Fruit fly (Drosophila melanogaster) whole organism, embryonic: ENCODE data around the gene CG11980.

Experiments
- Atf6 ChIP-seq: fragments of 200-800 bp; sonication (Bioruptor generic); IDR thresholded peaks from 2 replicates; pipeline ENCODE4 v1.3.6; 2022; ENCODE audit warnings: missing biosample characterization, missing genetic modification characterization
- BEAF-32 ChIP-seq: fragments of 200-800 bp; sonication (Bioruptor generic); optimal IDR thresholded peaks from 3 replicates; lab custom pipeline; 2017; ENCODE audit warnings: missing biosample characterization, missing genetic modification characterization, mild to moderate bottlenecking, moderate library complexity, missing genetic modification reagents
- CG11456 ChIP-seq: fragments of 200-800 bp; sonication (Bioruptor generic); IDR thresholded peaks from 3 replicates; pipeline ENCODE4 v1.3.6; 2022; ENCODE audit warnings: missing biosample characterization, missing genetic modification characterization
- CG12219 ChIP-seq: fragments of 200-800 bp; sonication (Bioruptor generic); optimal IDR thresholded peaks from 3 replicates; lab custom pipeline; 2018; ENCODE audit warnings: missing biosample characterization, mild to moderate bottlenecking, missing genetic modification characterization
- CG1233 ChIP-seq: fragments of 200-800 bp; sonication (Bioruptor generic); optimal IDR thresholded peaks from 4 replicates; lab custom pipeline; 2018; ENCODE audit warnings: missing biosample characterization, mild to moderate bottlenecking, missing genetic modification characterization
- CG12659 ChIP-seq: fragments of 200-800 bp; sonication (Bioruptor generic); optimal IDR thresholded peaks from 3 replicates; lab custom pipeline; 2017; ENCODE audit warnings: mild to moderate bottlenecking, missing biosample characterization, missing genetic modification reagents, missing genetic modification characterization
- CG13775 ChIP-seq: fragments of 200-800 bp; sonication (Bioruptor generic); optimal IDR thresholded peaks from 3 replicates; lab custom pipeline; 2017; ENCODE audit warnings: missing biosample characterization, mild to moderate bottlenecking, missing genetic modification characterization
- CG17328 ChIP-seq: fragments of 200-800 bp; sonication (Bioruptor generic); IDR thresholded peaks from 2 replicates; pipeline ENCODE4 v1.3.6; 2022; ENCODE audit warnings: missing biosample characterization, missing genetic modification characterization
- CG17612 ChIP-seq: fragments of 200-800 bp; sonication (Bioruptor generic); IDR thresholded peaks from 2 replicates; pipeline ENCODE4 v1.3.6; 2022; ENCODE audit warnings: missing biosample characterization, missing genetic modification characterization
- CG18599 ChIP-seq: fragments of 200-800 bp; sonication (Bioruptor generic); optimal IDR thresholded peaks from 3 replicates; lab custom pipeline; 2017; ENCODE audit warnings: missing biosample characterization, missing genetic modification characterization, mild to moderate bottlenecking, moderate library complexity, missing genetic modification reagents
- CG2199 ChIP-seq: fragments of 200-800 bp; sonication (Bioruptor generic); IDR thresholded peaks from 3 replicates; pipeline ENCODE4 v1.3.6; 2022; ENCODE audit warnings: missing biosample characterization, missing genetic modification characterization
- CG34224 ChIP-seq: fragments of 200-800 bp; sonication (Bioruptor generic); IDR thresholded peaks from 3 replicates; pipeline ENCODE4 v1.3.6; 2022; ENCODE audit warnings: missing biosample characterization, missing genetic modification characterization; ENCODE audit not compliant: partially characterized antibody
- CG4820 ChIP-seq: fragments of 200-800 bp; sonication (Bioruptor generic); optimal IDR thresholded peaks from 3 replicates; lab custom pipeline; 2016; ENCODE audit warnings: missing biosample characterization, missing genetic modification characterization
- CG6254 ChIP-seq: fragments of 200-800 bp; sonication (Bioruptor generic); optimal IDR thresholded peaks from 3 replicates; lab custom pipeline; 2017; ENCODE audit warnings: mild to moderate bottlenecking, missing biosample characterization, missing genetic modification reagents, missing genetic modification characterization
- CG6683 ChIP-seq: fragments of 200-800 bp; sonication (Bioruptor generic); optimal IDR thresholded peaks from 2 replicates; lab custom pipeline; 2017; ENCODE audit warnings: missing biosample characterization, mild to moderate bottlenecking, missing genetic modification characterization, missing genetic modification reagents
- CG8290 ChIP-seq, 3 experiments: fragments of 200-800 bp; sonication (Bioruptor generic); optimal IDR thresholded peaks; 2 replicates each; lab custom pipeline; 2016 to 2019; ENCODE audit warnings: missing biosample characterization in 3 of 3, missing genetic modification characterization in 3 of 3, mild to moderate bottlenecking in 2 of 3, moderate library complexity in 1 of 3
- D19A ChIP-seq: fragments of 200-800 bp; optimal IDR thresholded peaks from 3 replicates; lab custom pipeline; 2019; ENCODE audit warnings: missing biosample characterization, mild to moderate bottlenecking, missing genetic modification characterization, moderate library complexity
- Doc3 ChIP-seq: fragments of 200-800 bp; sonication (Bioruptor generic); IDR thresholded peaks from 3 replicates; pipeline ENCODE4 v1.3.6; 2022; ENCODE audit warnings: missing biosample characterization, missing genetic modification characterization; ENCODE audit not compliant: partially characterized antibody
- Elba2 ChIP-seq: fragments of 200-800 bp; sonication (Bioruptor generic); optimal IDR thresholded peaks from 3 replicates; lab custom pipeline; 2016; ENCODE audit warnings: missing biosample characterization, missing genetic modification characterization
- Hand ChIP-seq: fragments of 200-800 bp; sonication (Bioruptor generic); optimal IDR thresholded peaks from 2 replicates; lab custom pipeline; 2017; ENCODE audit warnings: mild to moderate bottlenecking, missing biosample characterization, missing genetic modification reagents, missing genetic modification characterization
- Med ChIP-seq: fragments of 200-800 bp; sonication (Bioruptor generic); peaks from one replicate; lab custom pipeline; 2016; ENCODE audit warnings: missing biosample characterization, missing genetic modification characterization, mild to moderate bottlenecking, inconsistent platforms, moderate library complexity
- Myb ChIP-seq: fragments of 200-800 bp; sonication (Bioruptor generic); optimal IDR thresholded peaks from 2 replicates; lab custom pipeline; 2016; ENCODE audit warnings: missing biosample characterization, missing genetic modification characterization
- Nf-YC ChIP-seq: fragments of 200-800 bp; optimal IDR thresholded peaks from 3 replicates; lab custom pipeline; 2019; ENCODE audit warnings: missing biosample characterization, mild to moderate bottlenecking, missing genetic modification characterization, moderate library complexity
- Opbp ChIP-seq: fragments of 200-800 bp; sonication (Bioruptor generic); IDR thresholded peaks from 3 replicates; pipeline ENCODE4 v1.3.6; 2022; ENCODE audit warnings: missing biosample characterization, missing genetic modification characterization; ENCODE audit not compliant: partially characterized antibody
- Sry-β ChIP-seq: fragments of 200-800 bp; sonication (Bioruptor generic); optimal IDR thresholded peaks from 2 replicates; lab custom pipeline; 2018; ENCODE audit warnings: missing biosample characterization, mild to moderate bottlenecking, missing genetic modification characterization, moderate library complexity
- ac ChIP-seq: fragments of 200-800 bp; sonication (Bioruptor generic); optimal IDR thresholded peaks from 3 replicates; lab custom pipeline; 2017; ENCODE audit warnings: missing biosample characterization, mild to moderate bottlenecking, missing genetic modification characterization
- bcd ChIP-seq: fragments of 200-800 bp; sonication (Bioruptor generic); optimal IDR thresholded peaks from 2 replicates; lab custom pipeline; 2017; ENCODE audit warnings: missing biosample characterization, mild to moderate bottlenecking, missing genetic modification characterization
- cg ChIP-seq: fragments of 200-800 bp; sonication (Bioruptor generic); optimal IDR thresholded peaks from 3 replicates; lab custom pipeline; 2019; ENCODE audit warnings: missing biosample characterization, mild to moderate bottlenecking, missing genetic modification characterization, moderate library complexity
- ci ChIP-seq: fragments of 200-800 bp; sonication (Bioruptor generic); IDR thresholded peaks from 3 replicates; pipeline ENCODE4 v1.3.6; 2022; ENCODE audit warnings: missing biosample characterization, missing genetic modification characterization
- crc ChIP-seq: fragments of 200-800 bp; sonication (Bioruptor generic); optimal IDR thresholded peaks from 2 replicates; lab custom pipeline; 2016; ENCODE audit warnings: missing biosample characterization, missing genetic modification characterization
- dpn ChIP-seq, 2 experiments: fragments of 200-800 bp; sonication (Bioruptor generic); optimal IDR thresholded peaks; 3 replicates each; lab custom pipeline; 2016; ENCODE audit warnings: missing biosample characterization in 2 of 2, missing genetic modification characterization in 2 of 2
- en ChIP-seq: fragments of 200-800 bp; sonication (Bioruptor generic); optimal IDR thresholded peaks from 2 replicates; lab custom pipeline; 2016; ENCODE audit warnings: missing biosample characterization, missing genetic modification characterization
- esg ChIP-seq: fragments of 200-800 bp; sonication (Bioruptor generic); conservative IDR thresholded peaks from 2 replicates; pipeline ENCODE4 v1.3.6; 2022; ENCODE audit warnings: missing biosample characterization, missing genetic modification characterization
- eve ChIP-seq, 2 experiments: fragments of >200 bp; optimal IDR thresholded peaks; 2 replicates each; lab custom pipeline; 2017; ENCODE audit warnings: missing biosample characterization in 2 of 2, missing genetic modification characterization in 2 of 2
- grau ChIP-seq: fragments of 200-800 bp; optimal IDR thresholded peaks from 3 replicates; lab custom pipeline; 2019; ENCODE audit warnings: missing biosample characterization, mild to moderate bottlenecking, missing genetic modification characterization, moderate library complexity
- grn ChIP-seq: fragments of 200-800 bp; sonication (Bioruptor generic); optimal IDR thresholded peaks from 3 replicates; lab custom pipeline; 2017; ENCODE audit warnings: missing biosample characterization, missing genetic modification characterization
- hbn ChIP-seq: fragments of 200-800 bp; sonication (Bioruptor generic); IDR thresholded peaks from 2 replicates; pipeline ENCODE4 v1.3.6; 2022; ENCODE audit warnings: missing biosample characterization, missing genetic modification characterization; ENCODE audit not compliant: partially characterized antibody
- insv ChIP-seq, 2 experiments: fragments of 200-800 bp; sonication (Bioruptor generic); optimal IDR thresholded peaks; 3 replicates each; lab custom pipeline; 2016 to 2018; ENCODE audit warnings: missing biosample characterization in 2 of 2, missing genetic modification characterization in 2 of 2
- kah ChIP-seq: fragments of 200-800 bp; sonication (Bioruptor generic); optimal IDR thresholded peaks from 2 replicates; lab custom pipeline; 2018; ENCODE audit warnings: missing biosample characterization, mild to moderate bottlenecking, missing genetic modification characterization
- kni ChIP-seq: fragments of 200-800 bp; sonication (Bioruptor generic); optimal IDR thresholded peaks from 3 replicates; lab custom pipeline; 2017; ENCODE audit warnings: mild to moderate bottlenecking, missing biosample characterization, missing genetic modification reagents, missing genetic modification characterization
- knrl ChIP-seq: fragments of 200-800 bp; sonication (Bioruptor generic); IDR thresholded peaks from 3 replicates; pipeline ENCODE4 v1.3.6; 2022; ENCODE audit warnings: missing biosample characterization, missing genetic modification characterization; ENCODE audit not compliant: partially characterized antibody
- pros ChIP-seq: fragments of 200-800 bp; sonication (Bioruptor generic); optimal IDR thresholded peaks from 3 replicates; lab custom pipeline; 2019; ENCODE audit warnings: missing biosample characterization, mild to moderate bottlenecking, missing genetic modification characterization, moderate library complexity
- sna ChIP-seq: fragments of 200-800 bp; sonication (Bioruptor generic); IDR thresholded peaks from 2 replicates; pipeline ENCODE4 v1.3.6; 2022; ENCODE audit warnings: missing biosample characterization, missing genetic modification characterization; ENCODE audit not compliant: partially characterized antibody
- sqz ChIP-seq: fragments of 200-800 bp; sonication (Bioruptor generic); optimal IDR thresholded peaks from 3 replicates; lab custom pipeline; 2018; ENCODE audit warnings: missing biosample characterization, mild to moderate bottlenecking, missing genetic modification characterization
- tll ChIP-seq, 2 experiments: fragments of 200-800 bp in 1 of 2; fragments of >200 bp in 1 of 2; sonication (Bioruptor generic) in 1 of 2; optimal IDR thresholded peaks; 2 replicates each; lab custom pipeline; 2017 to 2019; ENCODE audit warnings: missing biosample characterization in 2 of 2, missing genetic modification characterization in 2 of 2, mild to moderate bottlenecking in 1 of 2, moderate library complexity in 1 of 2
- trem ChIP-seq: fragments of 200-800 bp; optimal IDR thresholded peaks from 3 replicates; lab custom pipeline; 2019; ENCODE audit warnings: missing biosample characterization, mild to moderate bottlenecking, missing genetic modification characterization, moderate library complexity
- zen2 ChIP-seq: fragments of 200-800 bp; sonication (Bioruptor generic); IDR thresholded peaks from 3 replicates; pipeline ENCODE4 v1.3.6; 2022; ENCODE audit warnings: missing biosample characterization, missing genetic modification characterization; ENCODE audit not compliant: partially characterized antibody

The CG11980 gene

dm6 chr3R:9037946-9038345, 34.1 kb downstream of the CG11980 start:
- TF ChIP-seq ac (GFP tag; lab: Kevin White, UChicago) (peak; percentile 50), kni (GFP tag; lab: Kevin White, UChicago) (peak; percentile 2), eve (GFP tag; optimal IDR thresholded peaks at IDR 0.05; lab: Kevin White, UChicago) (no peak), Myb (no peak), Nf-YC (tag; lab: Kevin White, UChicago) (no peak), en (GFP tag; lab: Kevin White, UChicago) (no peak), zen2 (no peak), CG18599 (GFP tag; lab: Kevin White, UChicago) (no peak), tll (GFP tag; optimal IDR thresholded peaks at IDR 0.05; lab: Kevin White, UChicago) (peak in 1 of 2 experiments; percentile 27), pros (GFP tag; lab: Kevin White, UChicago) (peak; percentile 93), CG2199 (0 out of 3 replicates have a peak, but pooled peaks have one; percentile 14)

dm6 chr3R:9038652-9039051, 34.8 kb downstream of the CG11980 start, which contains the start of gene hyx:
TSS of gene hyx (plus strand) at chr3R:9038760.
- TF ChIP-seq dpn (GFP tag; optimal IDR thresholded peaks at IDR 0.05; lab: Kevin White, UChicago) (peak in 1 of 2 experiments; percentile 53), CG1233 (GFP tag; lab: Kevin White, UChicago) (peak; percentile 9), CG13775 (GFP tag; lab: Kevin White, UChicago) (peak; percentile 34), CG34224 (peak; percentile 86), CG8290 (GFP tag; optimal IDR thresholded peaks at IDR 0.05; lab: Kevin White, UChicago) (peak; percentile 27), CG8290 (tag; optimal IDR thresholded peaks at IDR 0.05; lab: Kevin White, UChicago) (peak in 1 of 2 experiments; percentile 86), CG6683 (GFP tag; lab: Kevin White, UChicago) (peak; percentile 3), insv (GFP tag; optimal IDR thresholded peaks at IDR 0.05; lab: Kevin White, UChicago) (peak in 1 of 2 experiments; percentile 22), Elba2 (peak; percentile 94), crc (GFP tag; lab: Kevin White, UChicago) (no peak), Atf6 (peak; percentile 61), CG17612 (no peak), grau (tag; lab: Kevin White, UChicago) (peak; percentile 53), grn (GFP tag; lab: Kevin White, UChicago) (peak; percentile 92), CG17328 (GFP tag; lab: Robert Waterston, UW) (0 out of 2 replicates have a peak, but pooled peaks have one; percentile 7), Hand (GFP tag; lab: Kevin White, UChicago) (no peak), ci (peak; percentile 36; the same call in 1 of the 3 replicates), esg (GFP tag; lab: Robert Waterston, UW) (no peak), sna (GFP tag; lab: Robert Waterston, UW) (peak; percentile 85), bcd (peak; percentile 43), Med (GFP tag; lab: Kevin White, UChicago) (peak; percentile 92), trem (tag; lab: Kevin White, UChicago) (peak; percentile 3), sqz (GFP tag; lab: Kevin White, UChicago) (no peak), kah (GFP tag; lab: Kevin White, UChicago) (no peak), knrl (no peak; the same call in 1 of the 3 replicates), hbn (GFP tag; lab: Robert Waterston, UW) (peak; percentile 84), Opbp (GFP tag; lab: Robert Waterston, UW) (peak; percentile 80; the same call in 2 of the 3 replicates), CG12219 (GFP tag; lab: Kevin White, UChicago) (peak; percentile 29), D19A (tag; lab: Kevin White, UChicago) (peak; percentile 4), CG6254 (no peak), CG4820 (peak; percentile 10), CG11456 (GFP tag; lab: Robert Waterston, UW) (peak; percentile 40; the same call in 2 of the 3 replicates), Sry-β (GFP tag; lab: Kevin White, UChicago) (peak; percentile 14), CG12659 (peak; percentile 23), Doc3 (GFP tag; lab: Robert Waterston, UW) (peak; percentile 88), cg (peak; percentile 81), BEAF-32 (GFP tag; lab: Kevin White, UChicago) (peak; percentile 77)
